Worm (Caenorhabditis elegans) whole organism, young adult: ENCODE measurements around the gene vms-1.

ENCODE experiments used
- B0035.1 ChIP-seq: sonication (generic microtip); optimal IDR thresholded peaks from 2 replicates; lab custom pipeline; 2016; ENCODE audit warnings: missing genetic modification characterization, mild to moderate bottlenecking, missing compliant biosample characterization, missing genotype, missing genetic modification reagents
- B0261.1 ChIP-seq: sonication (generic microtip); optimal IDR thresholded peaks from 2 replicates; lab custom pipeline; 2016; ENCODE audit warnings: mild to moderate bottlenecking, missing genetic modification characterization, moderate library complexity, missing compliant biosample characterization
- B0336.3 ChIP-seq: fragments of 200-800 bp; sonication (Bioruptor generic); IDR thresholded peaks from 2 replicates; pipeline ENCODE4 v1.3.6; 2022; ENCODE audit warnings: missing genetic modification characterization, missing compliant biosample characterization
- F22D6.2 ChIP-seq: sonication (generic microtip); optimal IDR thresholded peaks from 2 replicates; lab custom pipeline; 2016; ENCODE audit warnings: mild to moderate bottlenecking, missing genetic modification characterization, missing compliant biosample characterization
- F23B12.7 ChIP-seq: sonication (generic microtip); optimal IDR thresholded peaks from 2 replicates; lab custom pipeline; 2017; ENCODE audit warnings: missing genetic modification characterization, mild to moderate bottlenecking, missing compliant biosample characterization, antibody characterized with exemption, moderate library complexity; ENCODE audit not compliant: insufficient read depth
- F37B4.10 ChIP-seq: fragments of 200-800 bp; sonication (Bioruptor generic); IDR thresholded peaks from 2 replicates; pipeline ENCODE4 v1.3.6; 2022; ENCODE audit warnings: missing genetic modification characterization, missing compliant biosample characterization
- F52B5.7 ChIP-seq: sonication (generic microtip); optimal IDR thresholded peaks from 2 replicates; lab custom pipeline; 2016; ENCODE audit warnings: mild to moderate bottlenecking, missing genetic modification characterization, missing compliant biosample characterization
- F55B11.4 ChIP-seq: sonication (generic microtip); optimal IDR thresholded peaks from 2 replicates; lab custom pipeline; 2016; ENCODE audit warnings: missing compliant biosample characterization, missing genetic modification characterization, borderline replicate concordance; ENCODE audit not compliant: insufficient read depth
- T26A5.8 ChIP-seq: sonication (generic microtip); optimal IDR thresholded peaks from 2 replicates; lab custom pipeline; 2016; ENCODE audit warnings: missing genetic modification characterization, missing compliant biosample characterization
- Y53G8AR.9 ChIP-seq: fragments of 200-800 bp; sonication (Bioruptor generic); conservative IDR thresholded peaks from 2 replicates; pipeline ENCODE4 v1.3.6; 2022; ENCODE audit warnings: missing genetic modification reagents, missing genetic modification characterization, missing compliant biosample characterization
- Y95B8A.8 ChIP-seq: fragments of 200-800 bp; sonication (Bioruptor generic); IDR thresholded peaks from 2 replicates; pipeline ENCODE4 v1.3.6; 2022; ENCODE audit warnings: missing genetic modification reagents, missing genetic modification characterization, missing compliant biosample characterization
- ZK185.1 ChIP-seq: sonication (generic microtip); optimal IDR thresholded peaks from 2 replicates; lab custom pipeline; 2016; ENCODE audit warnings: mild to moderate bottlenecking, missing genetic modification characterization, missing compliant biosample characterization; ENCODE audit not compliant: poor library complexity, severe bottlenecking
- ama-1 ChIP-seq, 3 experiments: fragments of 150-350 bp in 1 of 3; sonication (generic microtip) in 2 of 3; optimal IDR thresholded peaks; 2 replicates each; lab custom pipeline; 2014 to 2018; ENCODE audit warnings: missing biosample characterization in 2 of 3, missing genetic modification characterization in 2 of 3, missing genetic modification reagents in 2 of 3
- aptf-3 ChIP-seq: fragments of 200-800 bp; sonication (Bioruptor generic); IDR thresholded peaks from 2 replicates; pipeline ENCODE4 v1.3.6; 2022; ENCODE audit warnings: missing genetic modification characterization, missing compliant biosample characterization
- bed-1 ChIP-seq: fragments of 200-800 bp; sonication (Bioruptor generic); IDR thresholded peaks from 2 replicates; pipeline ENCODE4 v1.3.6; 2022; ENCODE audit warnings: missing genetic modification reagents, missing genetic modification characterization, missing compliant biosample characterization
- ccch-3 ChIP-seq: fragments of 200-800 bp; sonication (Bioruptor generic); optimal IDR thresholded peaks from 2 replicates; lab custom pipeline; 2018; ENCODE audit warnings: mild to moderate bottlenecking, missing genetic modification characterization, missing compliant biosample characterization
- cebp-1 ChIP-seq, 2 experiments: fragments of 200-800 bp in 1 of 2; sonication (Bioruptor generic) in 1 of 2; sonication (generic microtip) in 1 of 2; IDR thresholded peaks in 1 of 2; optimal IDR thresholded peaks in 1 of 2; 2 replicates each; pipeline versions ENCODE4 v1.3.6 to Lab custom; 2017 to 2022; ENCODE audit warnings: missing compliant biosample characterization in 2 of 2, missing genetic modification characterization in 2 of 2, mild to moderate bottlenecking in 1 of 2, missing genetic modification reagents in 1 of 2, moderate library complexity in 1 of 2
- ceh-27 ChIP-seq: fragments of 200-800 bp; sonication (Bioruptor generic); optimal IDR thresholded peaks from 2 replicates; lab custom pipeline; 2018; ENCODE audit warnings: mild to moderate bottlenecking, missing genetic modification characterization, moderate library complexity, missing compliant biosample characterization
- ceh-58 ChIP-seq: fragments of 200-800 bp; sonication (Bioruptor generic); IDR thresholded peaks from 2 replicates; pipeline ENCODE4 v1.3.6; 2022; ENCODE audit warnings: missing genetic modification characterization, missing compliant biosample characterization
- ceh-79 ChIP-seq: sonication (generic microtip); optimal IDR thresholded peaks from 2 replicates; lab custom pipeline; 2017; ENCODE audit warnings: mild to moderate bottlenecking, missing genetic modification characterization, missing compliant biosample characterization
- dpl-1 ChIP-seq: fragments of 150-350 bp; optimal IDR thresholded peaks from 2 replicates; lab custom pipeline; 2014; ENCODE audit warnings: missing biosample characterization, missing genetic modification reagents, missing genetic modification characterization
- egrh-3 ChIP-seq: fragments of 200-800 bp; sonication (Bioruptor generic); IDR thresholded peaks from 2 replicates; pipeline ENCODE4 v1.3.6; 2022; ENCODE audit warnings: missing genetic modification reagents, missing genetic modification characterization, missing compliant biosample characterization
- gei-17 ChIP-seq: fragments of 200-800 bp; sonication (Bioruptor generic); optimal IDR thresholded peaks from 2 replicates; lab custom pipeline; 2018; ENCODE audit warnings: mild to moderate bottlenecking, missing genetic modification characterization, missing compliant biosample characterization
- him-1 ChIP-seq: sonication (generic microtip); optimal IDR thresholded peaks from 2 replicates; lab custom pipeline; 2016; ENCODE audit warnings: missing genotype, missing genetic modification reagents, missing genetic modification characterization, missing compliant biosample characterization
- hlh-26 ChIP-seq: fragments of 200-800 bp; sonication (Bioruptor generic); conservative IDR thresholded peaks from 2 replicates; pipeline ENCODE4 v1.3.6; 2022; ENCODE audit warnings: missing genetic modification reagents, missing genetic modification characterization, missing compliant biosample characterization
- hmg-1.2 ChIP-seq: fragments of 200-800 bp; sonication (Bioruptor generic); IDR thresholded peaks from 2 replicates; pipeline ENCODE4 v1.3.6; 2022; ENCODE audit warnings: missing genetic modification reagents, missing genetic modification characterization, missing compliant biosample characterization
- hmg-20 ChIP-seq: fragments of 200-800 bp; sonication (Bioruptor generic); IDR thresholded peaks from 2 replicates; pipeline ENCODE4 v1.3.6; 2022; ENCODE audit warnings: missing genetic modification reagents, missing genetic modification characterization, missing compliant biosample characterization
- hrde-1 ChIP-seq: sonication (generic microtip); optimal IDR thresholded peaks from 2 replicates; lab custom pipeline; 2016; ENCODE audit warnings: missing genetic modification characterization, mild to moderate bottlenecking, missing compliant biosample characterization, moderate library complexity, missing genotype, missing genetic modification reagents, borderline replicate concordance
- hsf-1 ChIP-seq: fragments of 200-800 bp; sonication (Bioruptor generic); IDR thresholded peaks from 2 replicates; pipeline ENCODE4 v1.3.6; 2022; ENCODE audit warnings: missing genetic modification reagents, missing genetic modification characterization, missing compliant biosample characterization
- lsy-27 ChIP-seq: sonication (generic microtip); optimal IDR thresholded peaks from 2 replicates; lab custom pipeline; 2017; ENCODE audit warnings: missing genetic modification characterization, mild to moderate bottlenecking, missing compliant biosample characterization, antibody characterized with exemption, missing genotype, borderline replicate concordance; ENCODE audit not compliant: insufficient read depth
- madf-10 ChIP-seq: sonication (generic microtip); optimal IDR thresholded peaks from 2 replicates; lab custom pipeline; 2016; ENCODE audit warnings: mild to moderate bottlenecking, missing genetic modification characterization, missing compliant biosample characterization
- madf-8 ChIP-seq: fragments of 200-800 bp; sonication (Bioruptor generic); conservative IDR thresholded peaks from 2 replicates; pipeline ENCODE4 v1.3.6; 2022; ENCODE audit warnings: missing genetic modification reagents, missing genetic modification characterization, missing compliant biosample characterization
- mel-28 ChIP-seq: sonication (generic microtip); optimal IDR thresholded peaks from 2 replicates; lab custom pipeline; 2016; ENCODE audit warnings: borderline replicate concordance, mild to moderate bottlenecking, missing genetic modification characterization, missing compliant biosample characterization
- mes-4 ChIP-seq: sonication (generic microtip); optimal IDR thresholded peaks from 2 replicates; lab custom pipeline; 2016; ENCODE audit warnings: missing genotype, missing genetic modification characterization, missing compliant biosample characterization
- nfya-1 ChIP-seq: sonication (generic microtip); optimal IDR thresholded peaks from 2 replicates; lab custom pipeline; 2017; ENCODE audit warnings: antibody characterized with exemption, missing compliant biosample characterization, missing genetic modification characterization, borderline replicate concordance; ENCODE audit not compliant: insufficient read depth
- nhr-27 ChIP-seq: fragments of 200-800 bp; sonication (Bioruptor generic); optimal IDR thresholded peaks from 2 replicates; lab custom pipeline; 2018; ENCODE audit warnings: mild to moderate bottlenecking, missing genetic modification characterization, moderate library complexity, missing compliant biosample characterization
- nhr-80 ChIP-seq: sonication (generic microtip); optimal IDR thresholded peaks from 2 replicates; lab custom pipeline; 2016; ENCODE audit warnings: missing genetic modification characterization, missing compliant biosample characterization
- nhr-90 ChIP-seq: sonication (generic microtip); optimal IDR thresholded peaks from 2 replicates; lab custom pipeline; 2016; ENCODE audit warnings: missing genotype, mild to moderate bottlenecking, missing genetic modification characterization, missing compliant biosample characterization
- pbrm-1 ChIP-seq: fragments of 200-800 bp; sonication (Bioruptor generic); IDR thresholded peaks from 2 replicates; pipeline ENCODE4 v1.3.6; 2022; ENCODE audit warnings: missing genetic modification reagents, missing genetic modification characterization, missing compliant biosample characterization
- repo-1 ChIP-seq: sonication (generic microtip); optimal IDR thresholded peaks from 2 replicates; lab custom pipeline; 2017; ENCODE audit warnings: mild to moderate bottlenecking, missing genetic modification characterization, missing compliant biosample characterization
- rpc-1 ChIP-seq, 2 experiments: fragments of 150-350 bp in 1 of 2; sonication (generic microtip) in 1 of 2; optimal IDR thresholded peaks; 2 replicates each; lab custom pipeline; 2014 to 2018; ENCODE audit warnings: missing biosample characterization in 1 of 2, missing genetic modification characterization in 1 of 2, missing genetic modification reagents in 1 of 2, missing genotype in 1 of 2
- sea-2 ChIP-seq: fragments of 200-800 bp; sonication (Bioruptor generic); IDR thresholded peaks from 2 replicates; pipeline ENCODE4 v1.3.6; 2022; ENCODE audit warnings: missing genetic modification characterization, missing compliant biosample characterization
- sptf-2 ChIP-seq: fragments of 200-800 bp; sonication (Bioruptor generic); optimal IDR thresholded peaks from 2 replicates; lab custom pipeline; 2018; ENCODE audit warnings: mild to moderate bottlenecking, missing genetic modification characterization, missing compliant biosample characterization
- zim-3 ChIP-seq: sonication (generic microtip); optimal IDR thresholded peaks from 2 replicates; lab custom pipeline; 2017; ENCODE audit warnings: mild to moderate bottlenecking, missing genetic modification characterization, moderate library complexity, missing compliant biosample characterization
- ztf-22 ChIP-seq: fragments of 200-800 bp; sonication (Bioruptor generic); optimal IDR thresholded peaks from 2 replicates; lab custom pipeline; 2018; ENCODE audit warnings: mild to moderate bottlenecking, missing genetic modification characterization, moderate library complexity, missing compliant biosample characterization
- ztf-25 ChIP-seq: fragments of 200-800 bp; sonication (Bioruptor generic); IDR thresholded peaks from 2 replicates; pipeline ENCODE4 v1.3.6; 2022; ENCODE audit warnings: missing genetic modification reagents, missing genetic modification characterization, missing compliant biosample characterization
- ztf-6 ChIP-seq: fragments of 200-800 bp; sonication (Bioruptor generic); IDR thresholded peaks from 2 replicates; pipeline ENCODE4 v1.3.6; 2022; ENCODE audit warnings: missing genetic modification reagents, missing genetic modification characterization, missing compliant biosample characterization

Gene vms-1

DNA sequence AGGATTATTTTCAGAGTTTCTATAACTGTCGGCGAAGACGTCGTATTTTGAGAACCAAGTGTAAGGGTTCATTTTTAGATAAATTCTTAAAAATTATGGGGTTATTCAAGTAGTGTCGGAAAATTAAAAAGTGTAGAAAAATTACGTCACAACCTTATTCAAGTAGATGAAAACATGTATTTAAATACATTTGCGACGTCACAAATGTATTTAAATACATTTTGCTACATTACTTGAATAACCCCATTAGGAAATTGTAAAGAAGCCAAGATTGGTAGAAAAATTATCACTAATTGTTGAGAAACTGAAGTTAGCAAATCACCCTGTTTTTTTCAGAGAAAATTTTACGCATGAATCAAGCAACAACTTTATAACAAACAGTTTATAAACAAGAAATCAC is 40.9 kb downstream of the vms-1 start:
- TF ChIP-seq sea-2 (GFP tag; lab: Robert Waterston, UW) (no peak), nhr-80 (tag; lab: Kevin White, UChicago) (no peak), mes-4 (tag; lab: Kevin White, UChicago) (no peak), hmg-1.2 (GFP tag; lab: Robert Waterston, UW) (no peak; the same call in 1 of the 2 replicates), hrde-1 (tag; lab: Kevin White, UChicago) (peak; percentile 83), F52B5.7 (tag; lab: Kevin White, UChicago) (no peak), hmg-20 (GFP tag; lab: Robert Waterston, UW) (0 out of 2 replicates have a peak, but pooled peaks have one; percentile 18), gei-17 (GFP tag; lab: Kevin White, UChicago) (no peak), lsy-27 (no peak), repo-1 (tag; lab: Kevin White, UChicago) (no peak), ztf-22 (no peak), ceh-27 (GFP tag; lab: Kevin White, UChicago) (no peak), nfya-1 (tag; lab: Kevin White, UChicago) (no peak), ztf-25 (GFP tag; lab: Robert Waterston, UW) (no peak), ztf-6 (GFP tag; lab: Robert Waterston, UW) (no peak), F23B12.7 (tag; lab: Kevin White, UChicago) (no peak), bed-1 (GFP tag; lab: Robert Waterston, UW) (no peak), hsf-1 (peak; percentile 74), B0261.1 (tag; lab: Kevin White, UChicago) (no peak), sptf-2 (GFP tag; lab: Kevin White, UChicago) (no peak), B0336.3 (GFP tag; lab: Robert Waterston, UW) (peak; percentile 64; the same call in 1 of the 2 replicates), hlh-26 (GFP tag; lab: Robert Waterston, UW) (no peak), pbrm-1 (no peak), cebp-1 (GFP tag; IDR thresholded peaks at IDR 0.05; lab: Robert Waterston, UW) (no peak), cebp-1 (tag; optimal IDR thresholded peaks at IDR 0.05; lab: Kevin White, UChicago) (peak; percentile 6), T26A5.8 (tag; lab: Kevin White, UChicago) (no peak), zim-3 (no peak), B0035.1 (tag; lab: Kevin White, UChicago) (no peak), nhr-27 (tag; lab: Kevin White, UChicago) (no peak), madf-10 (no peak), ceh-79 (no peak), aptf-3 (no peak), dpl-1 (GFP tag; lab: Kevin White, UChicago) (no peak), F37B4.10 (GFP tag; lab: Robert Waterston, UW) (no peak), mel-28 (tag; lab: Kevin White, UChicago) (no peak), F22D6.2 (no peak), ama-1 (optimal IDR thresholded peaks at IDR 0.05; lab: Kevin White, UChicago) (no peak), ama-1 (GFP tag; optimal IDR thresholded peaks at IDR 0.05; lab: Kevin White, UChicago) (peak in 1 of 2 experiments; percentile 35), nhr-90 (tag; lab: Kevin White, UChicago) (no peak), ZK185.1 (tag; lab: Kevin White, UChicago) (no peak), ceh-58 (GFP tag; lab: Robert Waterston, UW) (0 out of 2 replicates have a peak, but pooled peaks have one; percentile 67), rpc-1 (optimal IDR thresholded peaks at IDR 0.05; lab: Kevin White, UChicago) (no peak), rpc-1 (tag; optimal IDR thresholded peaks at IDR 0.05; lab: Kevin White, UChicago) (no peak), madf-8 (GFP tag; lab: Robert Waterston, UW) (0 out of 2 replicates have a peak, but pooled peaks have one; percentile 9), egrh-3 (GFP tag; lab: Robert Waterston, UW) (no peak), ccch-3 (GFP tag; lab: Kevin White, UChicago) (no peak), F55B11.4 (tag; lab: Kevin White, UChicago) (no peak), Y53G8AR.9 (GFP tag; lab: Robert Waterston, UW) (no peak; the same call in 1 of the 2 replicates), him-1 (peak; percentile 67), Y95B8A.8 (GFP tag; lab: Robert Waterston, UW) (no peak)
